Fruit fly (Drosophila melanogaster) whole organism, embryonic: Measurements from ENCODE around the gene Targ2.

Source experiments
- Aef1 ChIP-seq: fragments of 200-800 bp; sonication (Bioruptor generic); IDR thresholded peaks from 3 replicates; pipeline ENCODE4 v1.3.6; 2022; ENCODE audit warnings: missing biosample characterization, missing genetic modification characterization
- Bteb2 ChIP-seq: fragments of 200-800 bp; sonication (Bioruptor generic); optimal IDR thresholded peaks from 2 replicates; lab custom pipeline; 2016; ENCODE audit warnings: missing biosample characterization, missing genetic modification characterization
- CG10147 ChIP-seq: fragments of 200-800 bp; sonication (Bioruptor generic); optimal IDR thresholded peaks from 2 replicates; lab custom pipeline; 2019; ENCODE audit warnings: missing biosample characterization, mild to moderate bottlenecking, missing genetic modification characterization, moderate library complexity
- CG10565 ChIP-seq: fragments of 200-800 bp; sonication (Bioruptor generic); optimal IDR thresholded peaks from 3 replicates; lab custom pipeline; 2016; ENCODE audit warnings: missing biosample characterization, mild to moderate bottlenecking, missing genetic modification characterization
- CG11695 ChIP-seq: fragments of 200-800 bp; sonication (Bioruptor generic); IDR thresholded peaks from 3 replicates; pipeline ENCODE4 v1.3.6; 2022; ENCODE audit warnings: missing biosample characterization, missing genetic modification characterization
- CG12155 ChIP-seq: fragments of 200-800 bp; sonication (Bioruptor generic); optimal IDR thresholded peaks from 3 replicates; lab custom pipeline; 2016; ENCODE audit warnings: missing biosample characterization, missing genetic modification characterization
- CG12744 ChIP-seq: fragments of 200-800 bp; sonication (Bioruptor generic); optimal IDR thresholded peaks from 2 replicates; lab custom pipeline; 2016; ENCODE audit warnings: missing biosample characterization, missing genetic modification characterization
- CG14014 ChIP-seq: fragments of 200-800 bp; sonication (Bioruptor generic); IDR thresholded peaks from 2 replicates; pipeline ENCODE4 v1.3.6; 2022; ENCODE audit warnings: missing biosample characterization, missing genetic modification characterization
- CG15514 ChIP-seq: fragments of 200-800 bp; sonication (Bioruptor generic); optimal IDR thresholded peaks from 3 replicates; lab custom pipeline; 2017; ENCODE audit warnings: missing biosample characterization, missing genetic modification characterization, mild to moderate bottlenecking, moderate library complexity, missing genetic modification reagents
- CG2129 ChIP-seq: fragments of 200-800 bp; sonication (Bioruptor generic); IDR thresholded peaks from 2 replicates; pipeline ENCODE4 v1.3.6; 2022; ENCODE audit warnings: missing biosample characterization, missing genetic modification characterization; ENCODE audit not compliant: partially characterized antibody
- CG2712 ChIP-seq: fragments of 200-800 bp; optimal IDR thresholded peaks from 3 replicates; lab custom pipeline; 2019; ENCODE audit warnings: missing biosample characterization, mild to moderate bottlenecking, missing genetic modification characterization, moderate library complexity
- CG3065 ChIP-seq: fragments of 200-800 bp; sonication (Bioruptor generic); optimal IDR thresholded peaks from 2 replicates; lab custom pipeline; 2016; ENCODE audit warnings: missing biosample characterization, missing genetic modification characterization
- CG33557 ChIP-seq: fragments of 200-800 bp; sonication (Bioruptor generic); optimal IDR thresholded peaks from 2 replicates; lab custom pipeline; 2019; ENCODE audit warnings: missing biosample characterization, mild to moderate bottlenecking, missing genetic modification characterization, moderate library complexity
- CG3407 ChIP-seq: fragments of 200-800 bp; sonication (Bioruptor generic); optimal IDR thresholded peaks from 2 replicates; lab custom pipeline; 2018; ENCODE audit warnings: missing biosample characterization, mild to moderate bottlenecking, missing genetic modification characterization
- CG3726 ChIP-seq: fragments of 200-800 bp; sonication (Bioruptor generic); IDR thresholded peaks from 3 replicates; pipeline ENCODE4, ENCODE4 v1.3.6; 2022; ENCODE audit warnings: missing biosample characterization, missing genetic modification characterization
- CG3838 ChIP-seq: fragments of 200-800 bp; sonication (Bioruptor generic); optimal IDR thresholded peaks from 3 replicates; lab custom pipeline; 2016; ENCODE audit warnings: missing biosample characterization, missing genetic modification characterization
- CG4328 ChIP-seq: fragments of 200-800 bp; sonication (Bioruptor generic); optimal IDR thresholded peaks from 3 replicates; lab custom pipeline; 2017; ENCODE audit warnings: missing biosample characterization, missing genetic modification reagents, missing genetic modification characterization
- CG4404 ChIP-seq: fragments of 200-800 bp; sonication (Bioruptor generic); IDR thresholded peaks from 2 replicates; pipeline ENCODE4 v1.3.6; 2022; ENCODE audit warnings: missing biosample characterization, missing genetic modification characterization
- CG7271 ChIP-seq: fragments of 200-800 bp; sonication (Bioruptor generic); optimal IDR thresholded peaks from 2 replicates; lab custom pipeline; 2018; ENCODE audit warnings: missing biosample characterization, mild to moderate bottlenecking, missing genetic modification characterization, moderate library complexity
- CG8359 ChIP-seq: fragments of 200-800 bp; sonication (Bioruptor generic); optimal IDR thresholded peaks from 2 replicates; lab custom pipeline; 2017; ENCODE audit warnings: missing biosample characterization, mild to moderate bottlenecking, missing genetic modification characterization, borderline replicate concordance
- CG8765 ChIP-seq: fragments of 200-800 bp; sonication (Bioruptor generic); IDR thresholded peaks from 2 replicates; pipeline ENCODE4 v1.3.6; 2022; ENCODE audit warnings: missing biosample characterization, missing genetic modification characterization
- CG9609 ChIP-seq: fragments of 200-800 bp; sonication (Bioruptor generic); optimal IDR thresholded peaks from 3 replicates; lab custom pipeline; 2016; ENCODE audit warnings: missing biosample characterization, missing genetic modification characterization
- CG9727 ChIP-seq: fragments of 200-800 bp; sonication (Bioruptor generic); optimal IDR thresholded peaks from 3 replicates; lab custom pipeline; 2017; ENCODE audit warnings: missing biosample characterization, mild to moderate bottlenecking, missing genetic modification characterization
- Deaf1 ChIP-seq: fragments of 200-800 bp; optimal IDR thresholded peaks from 3 replicates; lab custom pipeline; 2019; ENCODE audit warnings: missing biosample characterization, mild to moderate bottlenecking, missing genetic modification characterization, moderate library complexity
- Elba2 ChIP-seq: fragments of 200-800 bp; sonication (Bioruptor generic); optimal IDR thresholded peaks from 3 replicates; lab custom pipeline; 2016; ENCODE audit warnings: missing biosample characterization, missing genetic modification characterization
- Fer3 ChIP-seq: fragments of 200-800 bp; sonication (Bioruptor generic); optimal IDR thresholded peaks from 2 replicates; lab custom pipeline; 2018; ENCODE audit warnings: missing biosample characterization, mild to moderate bottlenecking, missing genetic modification characterization, moderate library complexity
- Hey ChIP-seq: fragments of 200-800 bp; sonication (Bioruptor generic); optimal IDR thresholded peaks from 3 replicates; lab custom pipeline; 2018; ENCODE audit warnings: missing biosample characterization, mild to moderate bottlenecking, missing genetic modification characterization
- Lim3 ChIP-seq: fragments of 200-800 bp; sonication (Bioruptor generic); IDR thresholded peaks from 2 replicates; pipeline ENCODE4 v1.3.6; 2022; ENCODE audit warnings: missing biosample characterization, missing genetic modification characterization
- Myb ChIP-seq: fragments of 200-800 bp; sonication (Bioruptor generic); optimal IDR thresholded peaks from 2 replicates; lab custom pipeline; 2016; ENCODE audit warnings: missing biosample characterization, missing genetic modification characterization
- abd-A ChIP-seq: fragments of 200-800 bp; sonication (Bioruptor generic); optimal IDR thresholded peaks from 3 replicates; lab custom pipeline; 2019; ENCODE audit warnings: missing biosample characterization, mild to moderate bottlenecking, missing genetic modification characterization, moderate library complexity
- cg ChIP-seq: fragments of 200-800 bp; sonication (Bioruptor generic); optimal IDR thresholded peaks from 3 replicates; lab custom pipeline; 2019; ENCODE audit warnings: missing biosample characterization, mild to moderate bottlenecking, missing genetic modification characterization, moderate library complexity
- emc ChIP-seq: fragments of 200-800 bp; sonication (Bioruptor generic); optimal IDR thresholded peaks from 2 replicates; lab custom pipeline; 2016; ENCODE audit warnings: missing biosample characterization, missing genetic modification characterization
- ewg ChIP-seq: fragments of 200-800 bp; sonication (Bioruptor generic); optimal IDR thresholded peaks from 3 replicates; lab custom pipeline; 2017; ENCODE audit warnings: mild to moderate bottlenecking, missing biosample characterization, missing genetic modification reagents, missing genetic modification characterization
- gcm2 ChIP-seq: fragments of 200-800 bp; sonication (Bioruptor generic); optimal IDR thresholded peaks from 2 replicates; lab custom pipeline; 2016; ENCODE audit warnings: missing biosample characterization, missing genetic modification characterization
- grn ChIP-seq: fragments of 200-800 bp; sonication (Bioruptor generic); optimal IDR thresholded peaks from 3 replicates; lab custom pipeline; 2017; ENCODE audit warnings: missing biosample characterization, missing genetic modification characterization
- nerfin-1 ChIP-seq: fragments of 200-800 bp; sonication (Bioruptor generic); optimal IDR thresholded peaks from 3 replicates; lab custom pipeline; 2019; ENCODE audit warnings: missing biosample characterization, mild to moderate bottlenecking, missing genetic modification characterization, moderate library complexity
- onecut ChIP-seq: fragments of 200-800 bp; sonication (Bioruptor generic); IDR thresholded peaks from 2 replicates; pipeline ENCODE4 v1.3.6; 2022; ENCODE audit warnings: missing biosample characterization, missing genetic modification characterization
- row ChIP-seq: fragments of 200-800 bp; sonication (Bioruptor generic); IDR thresholded peaks from 3 replicates; pipeline ENCODE4 v1.3.6; 2022; ENCODE audit warnings: missing biosample characterization, missing genetic modification characterization
- salm ChIP-seq: fragments of 200-800 bp; sonication (Bioruptor generic); optimal IDR thresholded peaks from 2 replicates; lab custom pipeline; 2018; ENCODE audit warnings: missing biosample characterization, mild to moderate bottlenecking, missing genetic modification characterization
- scrt ChIP-seq: fragments of 200-800 bp; sonication (Bioruptor generic); optimal IDR thresholded peaks from 2 replicates; lab custom pipeline; 2018; ENCODE audit warnings: missing biosample characterization, mild to moderate bottlenecking, missing genetic modification characterization, moderate library complexity
- sd ChIP-seq: fragments of 200-800 bp; sonication (Bioruptor generic); optimal IDR thresholded peaks from 3 replicates; lab custom pipeline; 2018; ENCODE audit warnings: missing biosample characterization, mild to moderate bottlenecking, missing genetic modification characterization, moderate library complexity
- sens-2 ChIP-seq: fragments of 200-800 bp; sonication (Bioruptor generic); IDR thresholded peaks from 2 replicates; pipeline ENCODE4 v1.3.6; 2022; ENCODE audit warnings: missing biosample characterization, missing genetic modification characterization
- seq ChIP-seq: fragments of 200-800 bp; sonication (Bioruptor generic); IDR thresholded peaks from 2 replicates; pipeline ENCODE4 v1.3.6; 2022; ENCODE audit warnings: missing biosample characterization, missing genetic modification characterization
- sqz ChIP-seq: fragments of 200-800 bp; sonication (Bioruptor generic); optimal IDR thresholded peaks from 3 replicates; lab custom pipeline; 2018; ENCODE audit warnings: missing biosample characterization, mild to moderate bottlenecking, missing genetic modification characterization
- tio ChIP-seq: fragments of 200-800 bp; sonication (Bioruptor generic); optimal IDR thresholded peaks from 2 replicates; lab custom pipeline; 2017; ENCODE audit warnings: missing biosample characterization, missing genetic modification characterization, inconsistent platforms
- tup ChIP-seq: fragments of 200-800 bp; sonication (Bioruptor generic); optimal IDR thresholded peaks from 2 replicates; lab custom pipeline; 2016; ENCODE audit warnings: missing biosample characterization, mild to moderate bottlenecking, missing genetic modification characterization, moderate library complexity
- tx ChIP-seq: fragments of 200-800 bp; sonication (Bioruptor generic); optimal IDR thresholded peaks from 2 replicates; lab custom pipeline; 2016; ENCODE audit warnings: missing biosample characterization, missing genetic modification characterization
- zen2 ChIP-seq: fragments of 200-800 bp; sonication (Bioruptor generic); IDR thresholded peaks from 3 replicates; pipeline ENCODE4 v1.3.6; 2022; ENCODE audit warnings: missing biosample characterization, missing genetic modification characterization; ENCODE audit not compliant: partially characterized antibody

Targ2 gene

DNA sequence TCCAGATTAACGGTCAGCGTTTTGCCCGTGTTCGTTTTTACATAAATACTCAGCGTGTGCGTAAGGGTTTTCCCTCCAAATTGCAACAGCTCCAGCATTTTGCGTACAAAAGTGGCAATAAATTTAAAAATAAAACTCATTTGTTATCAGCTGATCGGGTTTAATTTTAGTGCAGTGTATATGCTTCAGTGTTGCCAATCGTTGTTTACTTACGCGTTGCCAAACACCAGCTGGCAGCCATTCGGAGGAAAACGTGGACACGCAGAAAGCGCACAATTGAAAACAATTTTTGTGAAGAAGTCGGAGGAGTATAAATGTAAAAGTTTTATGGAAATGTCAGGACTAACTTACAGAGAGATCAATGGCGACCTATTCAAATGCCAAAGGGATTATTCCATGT is 6.5 kb downstream of the Targ2 start, which contains the start of the genes Targ3 and park (continued):
- TF ChIP-seq tio (GFP tag; lab: Kevin White, UChicago) (no peak), CG10147 (GFP tag; lab: Kevin White, UChicago) (no peak), tx (GFP tag; lab: Kevin White, UChicago) (peak; percentile 35)
- TF ChIP-seq, all 482 proteins: peak for 125

DNA sequence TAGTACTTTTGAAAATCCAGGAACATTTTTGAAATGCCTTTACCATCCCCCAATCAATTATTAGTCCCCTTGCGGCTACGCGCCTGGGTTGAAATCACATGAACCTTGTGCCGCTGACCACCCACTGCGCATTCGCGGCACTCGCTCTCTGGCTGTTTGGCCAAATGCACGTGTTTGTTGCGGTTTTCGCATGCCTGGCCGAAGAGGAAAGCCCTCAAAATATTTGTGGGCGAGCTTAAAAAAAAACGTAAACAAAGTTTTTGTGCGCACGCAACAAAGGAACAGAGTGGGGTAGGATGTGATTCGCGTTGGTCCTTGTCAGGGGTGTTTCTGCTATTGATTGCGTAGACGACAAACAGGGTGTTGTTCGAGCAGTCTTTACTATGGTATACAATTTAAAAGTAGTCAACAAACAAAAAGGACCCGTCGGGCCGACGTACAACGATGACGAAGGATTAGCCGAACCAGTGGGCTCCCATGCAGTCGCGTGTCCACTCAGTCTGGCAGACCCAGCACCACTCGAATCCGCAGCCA is 8.6 kb downstream of the Targ2 start:
- TF ChIP-seq onecut (peak; percentile 87), scrt (peak; percentile 2), ewg (GFP tag; lab: Kevin White, UChicago) (peak; percentile 86), CG8359 (GFP tag; lab: Kevin White, UChicago) (no peak), seq (0 out of 2 replicates have a peak, but pooled peaks have one; percentile 22), Deaf1 (tag; lab: Kevin White, UChicago) (peak; percentile 53), CG9727 (GFP tag; lab: Kevin White, UChicago) (no peak), Elba2 (GFP tag; lab: Kevin White, UChicago) (no peak), Aef1 (GFP tag; lab: Robert Waterston, UW) (no peak), nerfin-1 (tag; lab: Kevin White, UChicago) (peak; percentile 85), CG2712 (tag; lab: Kevin White, UChicago) (no peak), CG3407 (GFP tag; lab: Kevin White, UChicago) (no peak), emc (GFP tag; lab: Kevin White, UChicago) (no peak), CG33557 (GFP tag; lab: Kevin White, UChicago) (no peak), CG14014 (GFP tag; lab: Robert Waterston, UW) (no peak), CG12744 (no peak), CG2129 (GFP tag; lab: Robert Waterston, UW) (no peak), salm (tag; lab: Kevin White, UChicago) (no peak), grn (GFP tag; lab: Kevin White, UChicago) (no peak), CG10147 (GFP tag; lab: Kevin White, UChicago) (no peak), CG9609 (no peak), sqz (GFP tag; lab: Kevin White, UChicago) (peak; percentile 70), CG10565 (GFP tag; lab: Kevin White, UChicago) (no peak), CG3065 (no peak), Lim3 (GFP tag; lab: Robert Waterston, UW) (no peak), CG15514 (GFP tag; lab: Kevin White, UChicago) (peak; percentile 12), tx (GFP tag; lab: Kevin White, UChicago) (no peak), CG4328 (GFP tag; lab: Kevin White, UChicago) (no peak), Bteb2 (no peak), CG7271 (tag; lab: Kevin White, UChicago) (no peak), CG4404 (GFP tag; lab: Robert Waterston, UW) (no peak), cg (GFP tag; lab: Kevin White, UChicago) (no peak), CG11695 (GFP tag; lab: Robert Waterston, UW) (no peak), gcm2 (GFP tag; lab: Kevin White, UChicago) (no peak), tup (GFP tag; lab: Kevin White, UChicago) (no peak), CG3838 (GFP tag; lab: Kevin White, UChicago) (no peak), CG12155 (GFP tag; lab: Kevin White, UChicago) (no peak), abd-A (peak; percentile 10), row (GFP tag; lab: Robert Waterston, UW) (0 out of 3 replicates have a peak, but pooled peaks have one; percentile 9), zen2 (GFP tag; lab: Robert Waterston, UW) (0 out of 3 replicates have a peak, but pooled peaks have one; percentile 8), sd (tag; lab: Kevin White, UChicago) (peak; percentile 65), sens-2 (GFP tag; lab: Robert Waterston, UW) (no peak), Myb (no peak), Fer3 (tag; lab: Kevin White, UChicago) (no peak), CG3726 (no peak), Hey (tag; lab: Kevin White, UChicago) (peak; percentile 29), CG8765 (GFP tag; lab: Robert Waterston, UW) (no peak)
